Fruit fly (Drosophila melanogaster): Measurements from ENCODE around the gene Cyp4d8.

The Cyp4d8 gene

dm6 chr3L:7519219-7519618 lies 23.2 kb upstream of the Cyp4d8 start (continued):
- TF ChIP-seq CG3995 (GFP tag; optimal IDR thresholded peaks at IDR 0.05): peak; percentile 58
- TF ChIP-seq CG2199 (GFP tag; IDR thresholded peaks at IDR 0.05): peak; percentile 30; the same call in 1 of the 3 replicates
- no peak for TF ChIP-seq HLH3B (GFP tag; IDR thresholded peaks at IDR 0.05)
- TF ChIP-seq CG15514 (GFP tag; optimal IDR thresholded peaks at IDR 0.05): no peak
- TF ChIP-seq Hmx (GFP tag; optimal IDR thresholded peaks at IDR 0.05): no peak
- TF ChIP-seq Lhr (GFP tag; optimal IDR thresholded peaks at IDR 0.05): no peak
- TF ChIP-seq wdn (GFP tag; IDR thresholded peaks at IDR 0.05): no peak
- no peak for TF ChIP-seq CG7987 (GFP tag; optimal IDR thresholded peaks at IDR 0.05)
- TF ChIP-seq Xbp1 (GFP tag; optimal IDR thresholded peaks at IDR 0.05): no peak
- no peak for TF ChIP-seq CG12071 (GFP tag; optimal IDR thresholded peaks at IDR 0.05)
- TF ChIP-seq CG8924 (tag; optimal IDR thresholded peaks at IDR 0.05): no peak
- TF ChIP-seq fru (optimal IDR thresholded peaks at IDR 0.05): no peak

dm6 chr3L:7518351-7519102 lies 22.5 kb upstream of the Cyp4d8 start, which contains the start of gene ltl:
TSS of gene ltl (plus strand) at chr3L:7518997.
- peak in 1 of 2 experiments; percentile 46 for TF ChIP-seq Trl (optimal IDR thresholded peaks at IDR 0.05)
- no peak for TF ChIP-seq Trl (GFP tag; optimal IDR thresholded peaks at IDR 0.05)
- TF ChIP-seq Mrtf (GFP tag; IDR thresholded peaks at IDR 0.05): no peak
- TF ChIP-seq CG34224 (GFP tag; IDR thresholded peaks at IDR 0.05; ENCODE audit: partially characterized antibody): 0 out of 3 replicates have a peak, but pooled peaks have one; percentile 13
- TF ChIP-seq CG2199 (GFP tag; IDR thresholded peaks at IDR 0.05): peak; percentile 48; the same call in 1 of the 3 replicates
- TF ChIP-seq ems (GFP tag; optimal IDR thresholded peaks at IDR 0.05): no peak
- TF ChIP-seq Med (GFP tag): peak; percentile 57
- TF ChIP-seq CG16813 (GFP tag; IDR thresholded peaks at IDR 0.05; ENCODE audit: partially characterized antibody): 0 out of 3 replicates have a peak, but pooled peaks have one; percentile 10
- TF ChIP-seq bab2 (GFP tag; optimal IDR thresholded peaks at IDR 0.05): no peak
- TF ChIP-seq jigr1 (GFP tag; IDR thresholded peaks at IDR 0.05): no peak
- TF ChIP-seq chinmo (GFP tag; IDR thresholded peaks at IDR 0.05; ENCODE audit: partially characterized antibody): 0 out of 4 replicates have a peak, but pooled peaks have one; percentile 67
- TF ChIP-seq fd96Cb (tag; optimal IDR thresholded peaks at IDR 0.05): no peak
- TF ChIP-seq twi (tag; optimal IDR thresholded peaks at IDR 0.05): peak; percentile 96
- peak; percentile 82 for TF ChIP-seq Adf1 (GFP tag; IDR thresholded peaks at IDR 0.05)
- 0 out of 3 replicates have a peak, but pooled peaks have one; percentile 18 for TF ChIP-seq Dbx (GFP tag; IDR thresholded peaks at IDR 0.05)
- no peak for TF ChIP-seq emc (GFP tag; optimal IDR thresholded peaks at IDR 0.05)

dm6 chr3L:7510414-7511384 lies 14.7 kb upstream of the Cyp4d8 start, which contains the start of gene CG7546:
TSS of gene CG7546 (plus strand) at chr3L:7510986.
- TF ChIP-seq CG11504 (tag; optimal IDR thresholded peaks at IDR 0.05) (peak; percentile 59), pros (GFP tag; optimal IDR thresholded peaks at IDR 0.05) (no peak), YL-1 (GFP tag; optimal IDR thresholded peaks at IDR 0.05) (peak; percentile 43), CG10462 (GFP tag; optimal IDR thresholded peaks at IDR 0.05) (peak; percentile 15), usp (GFP tag; optimal IDR thresholded peaks at IDR 0.05) (no peak), repo (GFP tag; optimal IDR thresholded peaks at IDR 0.05) (no peak), Ravus (GFP tag; IDR thresholded peaks at IDR 0.05) (no peak), Hr78 (GFP tag; optimal IDR thresholded peaks at IDR 0.05) (no peak), Usf (GFP tag; optimal IDR thresholded peaks at IDR 0.05) (peak; percentile 47), CG17568 (GFP tag; optimal IDR thresholded peaks at IDR 0.05) (no peak), CG6791 (GFP tag; IDR thresholded peaks at IDR 0.05; ENCODE audit: partially characterized antibody) (no peak), CG11085 (GFP tag; IDR thresholded peaks at IDR 0.05) (no peak), psq (GFP tag; optimal IDR thresholded peaks at IDR 0.05) (no peak), CG18599 (GFP tag; optimal IDR thresholded peaks at IDR 0.05) (peak; percentile 5), CG10543 (GFP tag; optimal IDR thresholded peaks at IDR 0.05) (peak; percentile 22), Nf-YB (GFP tag; optimal IDR thresholded peaks at IDR 0.05) (no peak), CG7271 (tag; optimal IDR thresholded peaks at IDR 0.05) (no peak), Oaz (GFP tag; IDR thresholded peaks at IDR 0.05) (no peak), vfl (GFP tag; optimal IDR thresholded peaks at IDR 0.05) (no peak)
